Fruit fly (Drosophila melanogaster) S2 (cell line): Measurements from ENCODE around the gene CG43965.

ENCODE experiments used
- CG8478 ChIP-seq: fragments of >200 bp; optimal IDR thresholded peaks from 2 replicates; lab custom pipeline; 2018
- CTCF ChIP-seq, 2 experiments: fragments of >200 bp; optimal IDR thresholded peaks; 2 replicates each; lab custom pipeline; 2018

DNA sequence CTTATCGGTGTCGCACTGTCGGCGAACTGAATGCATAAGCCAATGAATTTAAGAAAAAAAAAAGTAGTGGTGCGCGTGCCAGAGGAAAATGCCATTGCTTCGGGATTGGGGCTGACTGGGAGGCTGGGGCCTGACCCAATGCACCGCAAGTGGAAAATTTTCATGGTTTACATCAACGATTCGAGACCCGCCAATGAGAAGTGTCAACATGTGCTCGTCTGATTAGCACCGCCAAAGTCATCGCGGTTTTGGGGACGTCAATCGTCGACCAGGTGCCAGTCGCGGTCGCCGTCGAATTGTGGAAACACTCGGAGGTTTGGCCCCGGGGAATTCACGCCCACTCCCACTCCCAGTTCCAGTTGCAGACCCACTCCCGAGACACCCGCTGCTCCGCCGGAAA is 41.8 kb downstream of the CG43965 start:
- TF ChIP-seq CG8478 (lab: Kevin White, UChicago) (no peak), CTCF (optimal IDR thresholded peaks at IDR 0.05; lab: Kevin White, UChicago) (no peak)
